Worm (Caenorhabditis elegans) whole organism, early embryonic: ENCODE measurements around the gene nhr-133.

ENCODE experiments used
- B0310.2 ChIP-seq: sonication (generic microtip); optimal IDR thresholded peaks from 2 replicates; lab custom pipeline; 2016; ENCODE audit warnings: mild to moderate bottlenecking, missing genetic modification characterization, missing compliant biosample characterization
- F13C5.2 ChIP-seq: sonication (generic microtip); optimal IDR thresholded peaks from 2 replicates; lab custom pipeline; 2017; ENCODE audit warnings: mild to moderate bottlenecking, missing genetic modification characterization, inconsistent platforms, missing compliant biosample characterization
- aly-1 ChIP-seq: sonication (generic microtip); optimal IDR thresholded peaks from 2 replicates; lab custom pipeline; 2016; ENCODE audit warnings: missing genetic modification characterization, missing compliant biosample characterization
- ama-1 ChIP-seq: fragments of 150-350 bp; optimal IDR thresholded peaks from 2 replicates; lab custom pipeline; 2014
- ceh-13 ChIP-seq: fragments of 200-800 bp; sonication (Bioruptor generic); optimal IDR thresholded peaks from 2 replicates; lab custom pipeline; 2018; ENCODE audit warnings: mild to moderate bottlenecking, missing genetic modification characterization, missing compliant biosample characterization
- ceh-36 ChIP-seq: sonication (generic microtip); optimal IDR thresholded peaks from 2 replicates; lab custom pipeline; 2016; ENCODE audit warnings: missing genetic modification characterization, inconsistent platforms, missing compliant biosample characterization
- ets-7 ChIP-seq: sonication (generic microtip); optimal IDR thresholded peaks from 2 replicates; lab custom pipeline; 2016; ENCODE audit warnings: missing genotype, missing genetic modification characterization, missing compliant biosample characterization
- flt-1 ChIP-seq: fragments of 200-800 bp; sonication (Bioruptor generic); IDR thresholded peaks from 2 replicates; pipeline ENCODE4 v1.3.6; 2022; ENCODE audit warnings: missing genetic modification characterization, missing compliant biosample characterization
- hmbx-1 ChIP-seq: sonication (generic microtip); optimal IDR thresholded peaks from 2 replicates; lab custom pipeline; 2016; ENCODE audit warnings: mild to moderate bottlenecking, missing genetic modification characterization, missing compliant biosample characterization
- hmg-4 ChIP-seq: fragments of 200-800 bp; sonication (Bioruptor generic); optimal IDR thresholded peaks from 2 replicates; lab custom pipeline; 2018; ENCODE audit warnings: mild to moderate bottlenecking, missing genetic modification characterization, missing compliant biosample characterization
- hnd-1 ChIP-seq: sonication (generic microtip); optimal IDR thresholded peaks from 2 replicates; lab custom pipeline; 2016; ENCODE audit warnings: missing genetic modification characterization, missing compliant biosample characterization
- pes-1 ChIP-seq: fragments of 200-800 bp; sonication (Bioruptor generic); IDR thresholded peaks from 2 replicates; pipeline ENCODE4 v1.3.6; 2022; ENCODE audit warnings: missing genetic modification reagents, missing genetic modification characterization, missing compliant biosample characterization
- scrt-1 ChIP-seq: fragments of 200-800 bp; sonication (Bioruptor generic); IDR thresholded peaks from 2 replicates; pipeline ENCODE4 v1.3.6; 2022; ENCODE audit warnings: missing genetic modification characterization, missing compliant biosample characterization
- sea-1 ChIP-seq: fragments of 200-800 bp; sonication (Bioruptor generic); conservative IDR thresholded peaks from 2 replicates; pipeline ENCODE4 v1.3.6; 2022; ENCODE audit warnings: missing genetic modification characterization, missing compliant biosample characterization
- tbx-11 ChIP-seq: fragments of 200-800 bp; sonication (Bioruptor generic); IDR thresholded peaks from 2 replicates; pipeline ENCODE4 v1.3.6; 2022; ENCODE audit warnings: missing genetic modification characterization, missing compliant biosample characterization
- tbx-37 ChIP-seq: fragments of 200-800 bp; sonication (Bioruptor generic); conservative IDR thresholded peaks from 2 replicates; pipeline ENCODE4 v1.3.6; 2022; ENCODE audit warnings: missing genetic modification reagents, missing genetic modification characterization, missing compliant biosample characterization
- tra-4 ChIP-seq: sonication (generic microtip); optimal IDR thresholded peaks from 2 replicates; lab custom pipeline; 2017; ENCODE audit warnings: missing genetic modification characterization, missing compliant biosample characterization

nhr-133 gene

DNA sequence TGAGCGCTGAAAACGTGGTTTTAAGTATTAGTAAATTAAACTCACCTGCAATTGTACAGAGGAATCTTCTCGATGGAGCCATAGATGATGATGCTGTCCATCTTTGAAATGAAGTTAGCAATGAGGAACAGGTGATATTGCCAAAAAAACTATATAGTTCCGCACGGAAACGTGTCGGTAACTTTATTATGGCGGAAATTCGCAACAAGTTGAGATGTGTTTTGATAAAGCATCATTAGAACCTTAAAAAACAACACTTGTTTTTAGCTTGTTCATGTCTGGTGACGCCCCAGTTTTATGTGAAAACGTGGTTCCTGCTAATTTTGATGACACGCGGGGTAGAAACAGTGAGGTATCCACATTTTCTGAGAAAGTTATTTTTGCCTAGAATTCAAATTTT is 5.7 kb downstream of the nhr-133 start, which contains the start of gene srt-40:
Gene srt-40 (minus strand): TSS at position 101 of the 400 bp plus-strand sequence.
- TF ChIP-seq ets-7 (tag; lab: Kevin White, UChicago) (no peak), tbx-11 (GFP tag; lab: Robert Waterston, UW) (no peak), pes-1 (GFP tag; lab: Robert Waterston, UW) (no peak), flt-1 (GFP tag; lab: Robert Waterston, UW) (no peak), ama-1 (no peak), sea-1 (GFP tag; lab: Robert Waterston, UW) (no peak), F13C5.2 (tag; lab: Kevin White, UChicago) (no peak), B0310.2 (tag; lab: Kevin White, UChicago) (no peak), ceh-13 (GFP tag; lab: Kevin White, UChicago) (no peak), ceh-36 (tag; lab: Kevin White, UChicago) (no peak), hmg-4 (GFP tag; lab: Kevin White, UChicago) (no peak)

DNA sequence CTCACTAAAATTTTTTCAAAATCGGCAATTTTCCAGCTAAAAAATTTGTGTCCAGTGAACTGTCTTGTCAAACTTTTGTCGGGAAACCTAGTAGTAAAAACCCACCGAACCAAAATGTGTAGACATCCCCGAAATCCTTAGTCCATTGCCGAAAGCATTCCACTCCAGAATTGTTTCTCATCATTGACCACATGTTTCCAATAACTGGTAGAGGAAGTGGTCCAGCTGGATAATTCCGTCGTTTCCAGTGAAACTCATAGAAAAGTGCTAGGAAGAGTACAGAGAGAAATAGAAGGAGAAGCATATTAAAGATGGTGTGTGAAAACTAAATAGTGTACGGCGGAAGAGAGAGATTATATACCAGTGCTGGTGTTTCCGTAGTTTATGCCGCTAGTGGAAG is 7.8 kb downstream of the nhr-133 start, which contains the start of gene cyp-33C12:
Gene cyp-33C12 (minus strand): TSS at position 321 of the 400 bp plus-strand sequence.
- TF ChIP-seq F13C5.2 (tag; lab: Kevin White, UChicago) (no peak), sea-1 (GFP tag; lab: Robert Waterston, UW) (no peak), hnd-1 (tag; lab: Kevin White, UChicago) (no peak), hmbx-1 (tag; lab: Kevin White, UChicago) (no peak), tra-4 (no peak), tbx-11 (GFP tag; lab: Robert Waterston, UW) (no peak), ama-1 (no peak), ets-7 (tag; lab: Kevin White, UChicago) (no peak), scrt-1 (GFP tag; lab: Robert Waterston, UW) (no peak), pes-1 (GFP tag; lab: Robert Waterston, UW) (no peak), hmg-4 (GFP tag; lab: Kevin White, UChicago) (no peak)

DNA sequence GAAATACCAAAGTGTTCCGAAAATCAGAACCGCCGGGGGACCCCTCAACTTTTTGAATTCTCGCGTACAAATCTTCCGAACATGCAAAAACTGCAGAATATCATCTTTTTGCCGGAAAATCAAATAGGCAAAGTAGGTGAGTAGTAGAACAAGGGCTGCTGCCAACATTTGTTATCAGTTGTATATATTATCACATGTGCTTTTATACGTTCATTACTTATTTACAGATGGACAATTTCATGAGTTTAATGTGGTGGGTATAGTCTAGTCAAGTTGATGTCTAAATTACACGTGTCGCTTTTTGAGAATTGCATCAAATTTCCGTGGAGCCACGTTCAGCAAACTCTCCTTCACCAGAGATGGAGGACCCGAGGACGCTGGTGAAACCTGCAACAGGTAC is 10.7 kb downstream of the nhr-133 start, which contains the start of gene cyp-32B1:
Gene cyp-32B1 (minus strand): TSS at position 176 of the 400 bp plus-strand sequence.
- TF ChIP-seq tra-4 (no peak), hmbx-1 (tag; lab: Kevin White, UChicago) (no peak), hnd-1 (tag; lab: Kevin White, UChicago) (no peak), ceh-13 (GFP tag; lab: Kevin White, UChicago) (no peak), F13C5.2 (tag; lab: Kevin White, UChicago) (no peak), scrt-1 (GFP tag; lab: Robert Waterston, UW) (no peak), tbx-11 (GFP tag; lab: Robert Waterston, UW) (no peak), flt-1 (GFP tag; lab: Robert Waterston, UW) (no peak), tbx-37 (no peak), pes-1 (GFP tag; lab: Robert Waterston, UW) (no peak), B0310.2 (tag; lab: Kevin White, UChicago) (no peak), ceh-36 (tag; lab: Kevin White, UChicago) (no peak), ets-7 (tag; lab: Kevin White, UChicago) (no peak), hmg-4 (GFP tag; lab: Kevin White, UChicago) (no peak), ama-1 (no peak), sea-1 (GFP tag; lab: Robert Waterston, UW) (no peak), aly-1 (no peak)

DNA sequence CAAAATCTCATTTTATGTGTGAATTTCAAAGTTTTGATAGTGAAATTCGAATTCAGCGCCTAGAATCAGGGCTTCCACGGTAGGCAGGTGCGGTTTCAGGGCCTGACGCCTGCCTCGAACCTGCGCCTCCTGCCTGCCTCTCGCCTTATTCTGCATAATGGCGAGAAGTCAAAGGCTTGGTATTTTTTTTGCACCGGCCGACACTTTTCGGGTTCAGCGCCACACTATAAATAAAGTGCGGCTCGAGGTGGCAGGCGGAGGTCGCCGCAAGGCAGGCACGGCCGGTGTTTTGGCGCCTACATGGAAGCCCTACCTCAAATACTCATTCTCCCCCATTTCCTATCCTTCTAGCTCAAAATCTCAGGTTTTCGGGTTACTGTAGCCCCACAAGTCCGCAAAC is 11.5 kb downstream of the nhr-133 start:
- TF ChIP-seq pes-1 (GFP tag; lab: Robert Waterston, UW) (no peak), aly-1 (no peak), B0310.2 (tag; lab: Kevin White, UChicago) (no peak), ceh-13 (GFP tag; lab: Kevin White, UChicago) (no peak), F13C5.2 (tag; lab: Kevin White, UChicago) (no peak), hmbx-1 (tag; lab: Kevin White, UChicago) (no peak), tbx-37 (no peak), flt-1 (GFP tag; lab: Robert Waterston, UW) (no peak), ets-7 (tag; lab: Kevin White, UChicago) (no peak), sea-1 (GFP tag; lab: Robert Waterston, UW) (no peak), scrt-1 (GFP tag; lab: Robert Waterston, UW) (no peak), ceh-36 (tag; lab: Kevin White, UChicago) (no peak), ama-1 (no peak), hmg-4 (GFP tag; lab: Kevin White, UChicago) (no peak), tbx-11 (GFP tag; lab: Robert Waterston, UW) (no peak), hnd-1 (tag; lab: Kevin White, UChicago) (no peak), tra-4 (no peak)

DNA sequence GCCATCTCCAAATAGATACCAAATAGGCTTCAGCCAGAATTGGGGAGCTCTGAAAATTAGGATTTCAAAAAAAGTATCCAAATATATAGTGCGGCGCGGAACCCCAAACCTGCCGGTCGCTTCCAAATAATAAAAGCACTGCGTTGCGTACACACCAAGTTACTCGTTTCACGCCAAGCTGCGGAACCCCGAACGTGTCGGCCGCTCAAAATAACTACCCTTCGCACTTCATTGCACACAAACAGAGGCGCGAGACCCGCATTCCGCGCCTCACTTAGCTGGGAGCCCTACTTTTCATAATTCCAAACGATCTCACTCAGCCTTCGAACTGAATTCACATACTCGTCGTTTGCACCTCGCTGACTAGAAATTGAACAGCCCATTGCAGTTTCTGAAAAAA is 12.3 kb downstream of the nhr-133 start:
- no peak for TF ChIP-seq ets-7 (tag; lab: Kevin White, UChicago)
- TF ChIP-seq flt-1 (GFP tag; lab: Robert Waterston, UW), result no peak
- TF ChIP-seq ama-1, result no peak
- no peak for TF ChIP-seq tra-4
- no peak for TF ChIP-seq tbx-11 (GFP tag; lab: Robert Waterston, UW)
- TF ChIP-seq sea-1 (GFP tag; lab: Robert Waterston, UW), result no peak
- no peak for TF ChIP-seq ceh-13 (GFP tag; lab: Kevin White, UChicago)
- TF ChIP-seq B0310.2 (tag; lab: Kevin White, UChicago), result no peak
- no peak for TF ChIP-seq tbx-37
- TF ChIP-seq hmg-4 (GFP tag; lab: Kevin White, UChicago), result no peak
- no peak for TF ChIP-seq hmbx-1 (tag; lab: Kevin White, UChicago)

DNA sequence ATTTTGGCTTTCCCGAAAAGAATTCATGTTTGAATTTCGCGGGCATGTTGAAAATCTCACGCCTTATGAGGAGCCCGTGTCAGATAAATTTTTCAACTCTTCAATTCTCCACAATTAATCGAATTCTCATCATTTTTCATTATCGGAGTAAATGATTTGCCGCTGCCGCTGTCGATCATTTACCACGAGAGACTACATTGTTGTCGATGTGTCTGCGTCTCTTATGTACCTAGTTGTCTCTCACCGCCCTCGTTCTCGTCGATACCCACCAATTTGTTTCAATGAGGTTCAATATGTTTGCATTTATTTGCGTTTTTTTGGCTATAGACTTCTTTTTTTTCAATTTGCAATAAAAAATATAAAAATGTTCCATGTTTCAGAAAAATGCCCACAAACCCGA is 19.8 kb downstream of the nhr-133 start, which contains the start of gene nhr-13:
Gene nhr-13 (plus strand): TSS at position 369 of the 400 bp plus-strand sequence.
- TF ChIP-seq pes-1 (GFP tag; lab: Robert Waterston, UW) (no peak), hmg-4 (GFP tag; lab: Kevin White, UChicago) (no peak), sea-1 (GFP tag; lab: Robert Waterston, UW) (no peak), F13C5.2 (tag; lab: Kevin White, UChicago) (no peak), aly-1 (no peak), scrt-1 (GFP tag; lab: Robert Waterston, UW) (no peak), hnd-1 (tag; lab: Kevin White, UChicago) (no peak), B0310.2 (tag; lab: Kevin White, UChicago) (no peak), ceh-36 (tag; lab: Kevin White, UChicago) (no peak), ceh-13 (GFP tag; lab: Kevin White, UChicago) (no peak), tra-4 (no peak), ama-1 (no peak), ets-7 (tag; lab: Kevin White, UChicago) (no peak)
